Worm (Caenorhabditis elegans) whole organism, midembryonic: ENCODE results near the gene T28C12.15.

ENCODE experiments used
- T22C8.4 ChIP-seq: fragments of 200-800 bp; sonication (Bioruptor generic); IDR thresholded peaks from 2 replicates; pipeline ENCODE4 v1.3.6; 2022; ENCODE audit warnings: missing genetic modification characterization, missing compliant biosample characterization
- cog-1 ChIP-seq: sonication (generic microtip); optimal IDR thresholded peaks from 2 replicates; lab custom pipeline; 2016; ENCODE audit warnings: missing genetic modification characterization, missing compliant biosample characterization
- flt-1 ChIP-seq: fragments of 200-800 bp; sonication (Bioruptor generic); IDR thresholded peaks from 2 replicates; pipeline ENCODE4 v1.3.6; 2022; ENCODE audit warnings: missing genetic modification characterization, missing compliant biosample characterization
- klf-2 ChIP-seq: fragments of 200-800 bp; sonication (Bioruptor generic); conservative IDR thresholded peaks from 2 replicates; pipeline ENCODE4 v1.3.6; 2022; ENCODE audit warnings: missing genetic modification reagents, missing genetic modification characterization, missing compliant biosample characterization
- med-1 ChIP-seq: sonication (generic microtip); optimal IDR thresholded peaks from 2 replicates; lab custom pipeline; 2017; ENCODE audit warnings: missing genetic modification characterization, mild to moderate bottlenecking, missing compliant biosample characterization, antibody characterized with exemption, missing genetic modification reagents; ENCODE audit not compliant: insufficient read depth
- ref-1 ChIP-seq: fragments of 200-800 bp; sonication (Bioruptor generic); conservative IDR thresholded peaks from 2 replicates; pipeline ENCODE4 v1.3.6; 2022; ENCODE audit warnings: missing genetic modification reagents, missing genetic modification characterization, missing compliant biosample characterization
- ztf-23 ChIP-seq: fragments of 200-800 bp; sonication (Bioruptor generic); IDR thresholded peaks from 2 replicates; pipeline ENCODE4 v1.3.6; 2022; ENCODE audit warnings: missing genetic modification reagents, missing genetic modification characterization, missing compliant biosample characterization
- ztf-29 ChIP-seq: fragments of 200-800 bp; sonication (Bioruptor generic); IDR thresholded peaks from 2 replicates; pipeline ENCODE4 v1.3.6; 2022; ENCODE audit warnings: missing genetic modification reagents, missing genetic modification characterization, missing compliant biosample characterization

DNA sequence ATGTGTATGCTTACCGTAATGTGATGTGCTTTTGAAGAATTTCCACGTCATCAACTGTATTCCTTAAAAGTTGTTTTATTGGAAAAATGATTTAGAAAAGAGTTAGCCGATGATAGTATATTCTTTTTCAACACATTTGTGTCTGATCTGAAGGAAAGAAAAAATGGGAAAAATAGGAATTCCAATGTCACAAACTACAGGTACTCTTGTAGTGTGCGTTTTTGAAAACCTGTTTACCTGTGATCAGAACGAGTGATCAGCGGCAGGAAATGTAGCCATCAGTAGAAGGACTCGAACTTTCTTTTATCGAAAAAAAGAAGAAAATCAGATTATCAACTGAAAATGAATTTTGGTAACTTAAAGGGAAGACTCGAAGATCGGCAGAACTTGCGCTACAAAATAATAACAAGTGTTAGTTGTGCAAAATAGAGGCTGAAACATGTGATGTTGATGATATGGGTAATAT, at the start of gene T28C12.15:
- TF ChIP-seq ztf-23 (GFP tag; lab: Robert Waterston, UW) (no peak), flt-1 (GFP tag; lab: Robert Waterston, UW) (no peak), klf-2 (GFP tag; lab: Robert Waterston, UW) (no peak), med-1 (no peak), T22C8.4 (no peak), ztf-29 (GFP tag; lab: Robert Waterston, UW) (no peak), cog-1 (no peak), ref-1 (no peak)
